Worm (Caenorhabditis elegans): Measurements from ENCODE around the gene nuo-3.

Gene nuo-3

ce11 chrIV:14793900-14794624, 3.3 kb downstream of the nuo-3 start (continued):
- TF ChIP-seq efl-3 (GFP tag; optimal IDR thresholded peaks at IDR 0.05) = no peak
- TF ChIP-seq lin-39 (tag; optimal IDR thresholded peaks at IDR 0.05) = no peak
- peak; percentile 48 to 57 for TF ChIP-seq efl-1 (optimal IDR thresholded peaks at IDR 0.05)
- TF ChIP-seq efl-1 (GFP tag; optimal IDR thresholded peaks at IDR 0.05 in 1 of 2) = peak in 1 of 2 experiments; percentile 81
- no peak for TF ChIP-seq hpl-2 (GFP tag; optimal IDR thresholded peaks at IDR 0.05)
- TF ChIP-seq nhr-20 (tag; optimal IDR thresholded peaks at IDR 0.05) = peak; percentile 46
- TF ChIP-seq unc-62 (GFP tag; optimal IDR thresholded peaks at IDR 0.05) = no peak
- peak; percentile 50 to 69 (median 54) for TF ChIP-seq ceh-82 (tag; optimal IDR thresholded peaks at IDR 0.05)
- peak in 1 of 6 experiments; percentile 63 for TF ChIP-seq elt-3 (tag; optimal IDR thresholded peaks at IDR 0.05)
- peak; percentile 25 for TF ChIP-seq egl-13 (tag; optimal IDR thresholded peaks at IDR 0.05)
- TF ChIP-seq C16A3.4 (tag; optimal IDR thresholded peaks at IDR 0.05) = peak; percentile 53
- peak; percentile 65 for TF ChIP-seq mep-1 (tag; optimal IDR thresholded peaks at IDR 0.05)
- no peak for TF ChIP-seq nhr-12 (tag; optimal IDR thresholded peaks at IDR 0.05)
- peak; percentile 55 for TF ChIP-seq xbp-1 (tag; optimal IDR thresholded peaks at IDR 0.05)
- TF ChIP-seq unc-30 (tag; optimal IDR thresholded peaks at IDR 0.05) = no peak
- TF ChIP-seq Y116A8C.19 (tag; optimal IDR thresholded peaks at IDR 0.05; ENCODE audit: borderline replicate concordance) = no peak
- TF ChIP-seq nhr-237 (tag; optimal IDR thresholded peaks at IDR 0.05) = peak; percentile 3
- no peak for TF ChIP-seq grh-1 (GFP tag; IDR thresholded peaks at IDR 0.05)
- TF ChIP-seq aly-2 (tag; optimal IDR thresholded peaks at IDR 0.05) = no peak
- TF ChIP-seq C34B4.2 (tag; optimal IDR thresholded peaks at IDR 0.05) = no peak
- no peak for TF ChIP-seq zag-1 (tag; optimal IDR thresholded peaks at IDR 0.05)
- no peak for TF ChIP-seq hlh-4 (tag; optimal IDR thresholded peaks at IDR 0.05)
- peak; percentile 38 to 52 for TF ChIP-seq lin-35 (GFP tag; optimal IDR thresholded peaks at IDR 0.05)
- no peak for TF ChIP-seq unc-98 (GFP tag; IDR thresholded peaks at IDR 0.05)
- TF ChIP-seq ces-1 (GFP tag; optimal IDR thresholded peaks at IDR 0.05) = no peak
- TF ChIP-seq tlp-1 (tag; optimal IDR thresholded peaks at IDR 0.05) = no peak
- no peak for TF ChIP-seq lir-3 (tag; optimal IDR thresholded peaks at IDR 0.05; ENCODE audit: poor library complexity)
- no peak for TF ChIP-seq irx-1 (tag; optimal IDR thresholded peaks at IDR 0.05)
- no peak for TF ChIP-seq pag-3 (tag; optimal IDR thresholded peaks at IDR 0.05; ENCODE audit: borderline replicate concordance, insufficient read depth)
- TF ChIP-seq snpc-4 (tag; optimal IDR thresholded peaks at IDR 0.05) = no peak
- TF ChIP-seq aha-1 (tag; optimal IDR thresholded peaks at IDR 0.05) = no peak
- peak; percentile 10 for TF ChIP-seq nhr-85 (tag)
- no peak for TF ChIP-seq egl-27 (tag; optimal IDR thresholded peaks at IDR 0.05)
- no peak for TF ChIP-seq sptf-1 (tag; optimal IDR thresholded peaks at IDR 0.05)
- no peak for TF ChIP-seq nhr-28 (tag; optimal IDR thresholded peaks at IDR 0.05)
- TF ChIP-seq isw-1 (GFP tag; IDR thresholded peaks at IDR 0.05) = no peak
- TF ChIP-seq pqm-1 (tag; optimal IDR thresholded peaks at IDR 0.05) = no peak
- TF ChIP-seq mdl-1 (tag; optimal IDR thresholded peaks at IDR 0.05) = peak in 1 of 2 experiments; percentile 84
- no peak for TF ChIP-seq F16B12.6 (tag; optimal IDR thresholded peaks at IDR 0.05)
- TF ChIP-seq hlh-17 (GFP tag; optimal IDR thresholded peaks at IDR 0.05; ENCODE audit: borderline replicate concordance) = no peak
- peak; percentile 33 to 46 for TF ChIP-seq lsy-2 (tag; optimal IDR thresholded peaks at IDR 0.05)
- no peak for TF ChIP-seq nhr-77 (tag; optimal IDR thresholded peaks at IDR 0.05)
- TF ChIP-seq alr-1 (tag; optimal IDR thresholded peaks at IDR 0.05; ENCODE audit: borderline replicate concordance) = no peak
- TF ChIP-seq nhr-11 (tag; optimal IDR thresholded peaks at IDR 0.05) = no peak
- TF ChIP-seq lin-15B (tag; optimal IDR thresholded peaks at IDR 0.05) = no peak
- TF ChIP-seq vab-15 (tag; optimal IDR thresholded peaks at IDR 0.05) = no peak
- no peak for TF ChIP-seq ets-5 (GFP tag; IDR thresholded peaks at IDR 0.05)
- TF ChIP-seq nhr-76 (tag; optimal IDR thresholded peaks at IDR 0.05) = no peak
- peak; percentile 51 for TF ChIP-seq lin-13 (GFP tag; optimal IDR thresholded peaks at IDR 0.05)
- TF ChIP-seq skn-1 (tag; optimal IDR thresholded peaks at IDR 0.05) = peak; percentile 37
- peak; percentile 54 for TF ChIP-seq fkh-10 (GFP tag; optimal IDR thresholded peaks at IDR 0.05)
- TF ChIP-seq fkh-4 (tag; optimal IDR thresholded peaks at IDR 0.05; ENCODE audit: borderline replicate concordance) = no peak

Data from whole organism, L1 larva.